Fruit fly (Drosophila melanogaster) whole organism, prepupa: ENCODE data around the gene CG4822.

Source experiments
- Blimp-1 ChIP-seq: fragments of 200-800 bp; sonication (Bioruptor generic); optimal IDR thresholded peaks from 3 replicates; lab custom pipeline; 2017; ENCODE audit warnings: missing biosample characterization, missing genetic modification characterization, mild to moderate bottlenecking, moderate library complexity, missing genetic modification reagents
- CG10631 ChIP-seq: fragments of 200-800 bp; sonication (Bioruptor generic); optimal IDR thresholded peaks from 2 replicates; lab custom pipeline; 2016; ENCODE audit warnings: missing biosample characterization, missing genetic modification characterization
- CG10669 ChIP-seq: fragments of 200-800 bp; sonication (Bioruptor generic); optimal IDR thresholded peaks from 3 replicates; lab custom pipeline; 2018; ENCODE audit warnings: missing biosample characterization, mild to moderate bottlenecking, missing genetic modification characterization, moderate library complexity
- CG11902 ChIP-seq: fragments of 200-800 bp; sonication (Bioruptor generic); optimal IDR thresholded peaks from 3 replicates; lab custom pipeline; 2016; ENCODE audit warnings: missing biosample characterization, missing genetic modification characterization
- CG15336 ChIP-seq: fragments of 200-800 bp; sonication (Bioruptor generic); IDR thresholded peaks from 2 replicates; pipeline ENCODE4 v1.3.6; 2022; ENCODE audit warnings: missing biosample characterization, missing genetic modification characterization
- CG1621 ChIP-seq: fragments of 200-800 bp; sonication (Bioruptor generic); optimal IDR thresholded peaks from 3 replicates; lab custom pipeline; 2018; ENCODE audit warnings: missing biosample characterization, mild to moderate bottlenecking, missing genetic modification characterization
- CG16779 ChIP-seq: fragments of 200-800 bp; sonication (Bioruptor generic); optimal IDR thresholded peaks from 3 replicates; lab custom pipeline; 2017; ENCODE audit warnings: missing biosample characterization, mild to moderate bottlenecking, missing genetic modification characterization
- CG31627 ChIP-seq: fragments of 200-800 bp; sonication (Bioruptor generic); optimal IDR thresholded peaks from 3 replicates; lab custom pipeline; 2016; ENCODE audit warnings: missing biosample characterization, missing genetic modification characterization
- CG32006 ChIP-seq: fragments of 200-800 bp; sonication (Bioruptor generic); optimal IDR thresholded peaks from 3 replicates; lab custom pipeline; 2017; ENCODE audit warnings: missing biosample characterization, mild to moderate bottlenecking, missing genetic modification characterization
- CG3919 ChIP-seq: fragments of 200-800 bp; sonication (Bioruptor generic); optimal IDR thresholded peaks from 3 replicates; lab custom pipeline; 2016; ENCODE audit warnings: missing biosample characterization, missing genetic modification characterization
- CG6163 ChIP-seq: fragments of 200-800 bp; sonication (Bioruptor generic); IDR thresholded peaks from 3 replicates; pipeline ENCODE4 v1.3.6; 2022; ENCODE audit warnings: missing biosample characterization, missing genetic modification characterization
- CG6276 ChIP-seq: fragments of 200-800 bp; sonication (Bioruptor generic); optimal IDR thresholded peaks from 2 replicates; lab custom pipeline; 2017; ENCODE audit warnings: missing biosample characterization, mild to moderate bottlenecking, missing genetic modification characterization
- CG6792 ChIP-seq: fragments of 200-800 bp; sonication (Bioruptor generic); optimal IDR thresholded peaks from 3 replicates; lab custom pipeline; 2016; ENCODE audit warnings: missing biosample characterization, missing genetic modification characterization
- CG6808 ChIP-seq: fragments of 200-800 bp; sonication (Bioruptor generic); optimal IDR thresholded peaks from 3 replicates; lab custom pipeline; 2017; ENCODE audit warnings: missing biosample characterization, missing genetic modification characterization, mild to moderate bottlenecking, moderate library complexity, missing genetic modification reagents
- CG7368 ChIP-seq: fragments of 200-800 bp; sonication (Bioruptor generic); optimal IDR thresholded peaks from 3 replicates; lab custom pipeline; 2016; ENCODE audit warnings: missing biosample characterization, missing genetic modification characterization
- CG8119 ChIP-seq: fragments of 200-800 bp; sonication (Bioruptor generic); IDR thresholded peaks from 3 replicates; pipeline ENCODE4 v1.3.6; 2022; ENCODE audit warnings: missing biosample characterization, missing genetic modification characterization
- CG8319 ChIP-seq: fragments of 200-800 bp; sonication (Bioruptor generic); optimal IDR thresholded peaks from 3 replicates; lab custom pipeline; 2016; ENCODE audit warnings: missing biosample characterization, missing genetic modification characterization
- CG9139 ChIP-seq: fragments of 200-800 bp; sonication (Bioruptor generic); optimal IDR thresholded peaks from 3 replicates; lab custom pipeline; 2017; ENCODE audit warnings: missing biosample characterization, mild to moderate bottlenecking, missing genetic modification characterization
- Eip78C ChIP-seq: fragments of 200-800 bp; sonication (Bioruptor generic); peaks from one replicate; lab custom pipeline; 2016; ENCODE audit warnings: missing biosample characterization, missing genetic modification characterization
- Ets21C ChIP-seq: fragments of 200-800 bp; sonication (Bioruptor generic); optimal IDR thresholded peaks from 3 replicates; lab custom pipeline; 2016; ENCODE audit warnings: missing biosample characterization, missing genetic modification characterization
- Ets96B ChIP-seq: fragments of 200-800 bp; optimal IDR thresholded peaks from 2 replicates; lab custom pipeline; 2019; ENCODE audit warnings: missing biosample characterization, mild to moderate bottlenecking, missing genetic modification characterization, moderate library complexity
- Gug ChIP-seq: fragments of 200-800 bp; sonication (Bioruptor generic); IDR thresholded peaks from 2 replicates; pipeline ENCODE4 v1.3.6; 2022; ENCODE audit warnings: missing biosample characterization, missing genetic modification characterization
- Lpt ChIP-seq: fragments of 200-800 bp; sonication (Bioruptor generic); optimal IDR thresholded peaks from 3 replicates; lab custom pipeline; 2016; ENCODE audit warnings: missing biosample characterization, missing genetic modification characterization
- Smox ChIP-seq: fragments of 200-800 bp; sonication (Bioruptor generic); optimal IDR thresholded peaks from 3 replicates; lab custom pipeline; 2016; ENCODE audit warnings: missing biosample characterization, missing genetic modification characterization
- Sox102F ChIP-seq: fragments of 200-800 bp; sonication (Bioruptor generic); optimal IDR thresholded peaks from 2 replicates; lab custom pipeline; 2016; ENCODE audit warnings: missing biosample characterization, mild to moderate bottlenecking, missing genetic modification characterization
- Sox14 ChIP-seq: fragments of 200-800 bp; sonication (Bioruptor generic); optimal IDR thresholded peaks from 3 replicates; lab custom pipeline; 2016; ENCODE audit warnings: missing biosample characterization, missing genetic modification characterization
- achi ChIP-seq: fragments of 200-800 bp; sonication (Bioruptor generic); optimal IDR thresholded peaks from 3 replicates; lab custom pipeline; 2016; ENCODE audit warnings: missing biosample characterization, missing genetic modification characterization
- acj6 ChIP-seq: fragments of 200-800 bp; sonication (Bioruptor generic); optimal IDR thresholded peaks from 3 replicates; lab custom pipeline; 2016; ENCODE audit warnings: missing biosample characterization, missing genetic modification characterization
- dac ChIP-seq: fragments of 200-800 bp; sonication (Bioruptor generic); optimal IDR thresholded peaks from 2 replicates; lab custom pipeline; 2017; ENCODE audit warnings: missing biosample characterization, mild to moderate bottlenecking, missing genetic modification characterization
- dsx ChIP-seq: fragments of 200-800 bp; optimal IDR thresholded peaks from 3 replicates; lab custom pipeline; 2019; ENCODE audit warnings: missing biosample characterization, mild to moderate bottlenecking, missing genetic modification characterization, moderate library complexity; ENCODE audit not compliant: poor library complexity, severe bottlenecking
- eg ChIP-seq: fragments of 200-800 bp; sonication (Bioruptor generic); IDR thresholded peaks from 3 replicates; pipeline ENCODE4 v1.3.6; 2022; ENCODE audit warnings: missing biosample characterization, missing genetic modification characterization
- esn ChIP-seq: fragments of 200-800 bp; sonication (Bioruptor generic); optimal IDR thresholded peaks from 2 replicates; lab custom pipeline; 2016; ENCODE audit warnings: missing biosample characterization, mild to moderate bottlenecking, missing genetic modification characterization, moderate library complexity
- fkh ChIP-seq: fragments of 200-800 bp; sonication (Bioruptor generic); optimal IDR thresholded peaks from 3 replicates; lab custom pipeline; 2017; ENCODE audit warnings: missing biosample characterization, mild to moderate bottlenecking, missing genetic modification characterization, moderate library complexity
- net ChIP-seq: fragments of 200-800 bp; sonication (Bioruptor generic); optimal IDR thresholded peaks from 3 replicates; lab custom pipeline; 2016; ENCODE audit warnings: missing biosample characterization, missing genetic modification characterization
- pdm3 ChIP-seq: fragments of 200-800 bp; sonication (Bioruptor generic); optimal IDR thresholded peaks from 3 replicates; lab custom pipeline; 2016; ENCODE audit warnings: missing biosample characterization, missing genetic modification characterization
- salr ChIP-seq, 2 experiments: fragments of 200-800 bp; sonication (Bioruptor generic); optimal IDR thresholded peaks; 3 replicates each; lab custom pipeline; 2016 to 2018; ENCODE audit warnings: missing biosample characterization in 2 of 2, missing genetic modification characterization in 2 of 2, mild to moderate bottlenecking in 1 of 2
- spab ChIP-seq: fragments of 200-800 bp; sonication (Bioruptor generic); optimal IDR thresholded peaks from 2 replicates; lab custom pipeline; 2017; ENCODE audit warnings: missing biosample characterization, mild to moderate bottlenecking, missing genetic modification characterization, missing genetic modification reagents
- ss ChIP-seq, 2 experiments: fragments of 200-800 bp; sonication (Bioruptor generic); optimal IDR thresholded peaks; 2 replicates in 1 of 2; 3 replicates in 1 of 2; lab custom pipeline; 2017 to 2018; ENCODE audit warnings: mild to moderate bottlenecking in 2 of 2, missing biosample characterization in 2 of 2, missing genetic modification characterization in 2 of 2, moderate library complexity in 1 of 2
- topi ChIP-seq: fragments of 200-800 bp; sonication (Bioruptor generic); optimal IDR thresholded peaks from 3 replicates; lab custom pipeline; 2016; ENCODE audit warnings: missing biosample characterization, missing genetic modification characterization
- vri ChIP-seq: fragments of 200-800 bp; sonication (Bioruptor generic); optimal IDR thresholded peaks from 3 replicates; lab custom pipeline; 2016; ENCODE audit warnings: missing biosample characterization, mild to moderate bottlenecking, missing genetic modification characterization

The CG4822 gene

dm6 chr2L:121456-121831 is at the start of gene CG4822:
CG4822 (minus strand) TSS chr2L:121754.
- TF ChIP-seq CG8319 (GFP tag; lab: Kevin White, UChicago) = no peak
- no peak for TF ChIP-seq CG31627 (GFP tag; lab: Kevin White, UChicago)
- TF ChIP-seq Ets96B (tag; lab: Kevin White, UChicago) = no peak
- no peak for TF ChIP-seq achi (GFP tag; lab: Kevin White, UChicago)
- TF ChIP-seq Gug = no peak
- no peak for TF ChIP-seq CG32006 (GFP tag; lab: Kevin White, UChicago)
- TF ChIP-seq CG6163 = peak; percentile 58; the same call in 2 of the 3 replicates
- peak; percentile 80 for TF ChIP-seq Lpt (GFP tag; lab: Kevin White, UChicago)
- no peak for TF ChIP-seq Blimp-1
- TF ChIP-seq fkh (GFP tag; lab: Kevin White, UChicago) = peak; percentile 30
- TF ChIP-seq CG1621 (tag; lab: Kevin White, UChicago) = no peak
- no peak for TF ChIP-seq Sox102F (GFP tag; lab: Kevin White, UChicago)
- TF ChIP-seq CG11902 (GFP tag; lab: Kevin White, UChicago) = no peak
- no peak for TF ChIP-seq dsx
- TF ChIP-seq salr (GFP tag; optimal IDR thresholded peaks at IDR 0.05; lab: Kevin White, UChicago) = no peak
- no peak for TF ChIP-seq dac (GFP tag; lab: Kevin White, UChicago)
- no peak for TF ChIP-seq Eip78C (GFP tag; lab: Kevin White, UChicago)
- no peak for TF ChIP-seq Ets21C (GFP tag; lab: Kevin White, UChicago)
- TF ChIP-seq CG16779 (tag; lab: Kevin White, UChicago) = peak; percentile 44
- TF ChIP-seq eg = no peak; the same call in 2 of the 3 replicates
- TF ChIP-seq CG6792 (GFP tag; lab: Kevin White, UChicago) = no peak
- TF ChIP-seq CG7368 (GFP tag; lab: Kevin White, UChicago) = no peak
- no peak for TF ChIP-seq Sox14 (GFP tag; lab: Kevin White, UChicago)
- peak; percentile 10 to 23 for TF ChIP-seq ss (GFP tag; optimal IDR thresholded peaks at IDR 0.05; lab: Kevin White, UChicago)
- no peak for TF ChIP-seq vri
- no peak for TF ChIP-seq topi (GFP tag; lab: Kevin White, UChicago)
- no peak for TF ChIP-seq CG10631 (GFP tag; lab: Kevin White, UChicago)
- TF ChIP-seq esn = no peak
- no peak for TF ChIP-seq CG3919 (GFP tag; lab: Kevin White, UChicago)
- TF ChIP-seq CG15336 = peak; percentile 52; the same call in 1 of the 2 replicates
- no peak for TF ChIP-seq pdm3 (GFP tag; lab: Kevin White, UChicago)
- peak; percentile 61; the same call in 2 of the 3 replicates for TF ChIP-seq CG8119 (GFP tag; lab: Robert Waterston, UW)

- TF ChIP-seq fkh (GFP tag; lab: Kevin White, UChicago) (peak; percentile 67), CG8119 (GFP tag; lab: Robert Waterston, UW) (no peak), Eip78C (GFP tag; lab: Kevin White, UChicago) (peak; percentile 52), vri (peak; percentile 68), dac (GFP tag; lab: Kevin White, UChicago) (no peak), acj6 (no peak), Smox (GFP tag; lab: Kevin White, UChicago) (no peak), Blimp-1 (no peak), CG3919 (GFP tag; lab: Kevin White, UChicago) (no peak)
Observed at dm6 chr2L:170383-170782, 48.8 kb upstream of the CG4822 start.

- TF ChIP-seq CG6276 = peak; percentile 76
- TF ChIP-seq Sox14 (GFP tag; lab: Kevin White, UChicago) = peak; percentile 32
- peak; percentile 39 for TF ChIP-seq CG10669
- no peak for TF ChIP-seq esn
- TF ChIP-seq CG10631 (GFP tag; lab: Kevin White, UChicago) = no peak
- peak; percentile 82 to 84 for TF ChIP-seq ss (GFP tag; optimal IDR thresholded peaks at IDR 0.05; lab: Kevin White, UChicago)
- peak; percentile 16 for TF ChIP-seq vri
- TF ChIP-seq CG6808 (GFP tag; lab: Kevin White, UChicago) = peak; percentile 76
- TF ChIP-seq Eip78C (GFP tag; lab: Kevin White, UChicago) = peak; percentile 54
- TF ChIP-seq CG9139 (GFP tag; lab: Kevin White, UChicago) = peak; percentile 72
- TF ChIP-seq CG8119 (GFP tag; lab: Robert Waterston, UW) = peak; percentile 35; the same call in 1 of the 3 replicates
- TF ChIP-seq net (GFP tag; lab: Kevin White, UChicago) = peak; percentile 25
- peak; percentile 35 for TF ChIP-seq dsx
- peak; percentile 46 for TF ChIP-seq spab (GFP tag; lab: Kevin White, UChicago)
- TF ChIP-seq CG1621 (tag; lab: Kevin White, UChicago) = peak; percentile 12
- TF ChIP-seq CG31627 (GFP tag; lab: Kevin White, UChicago) = no peak
- TF ChIP-seq fkh (GFP tag; lab: Kevin White, UChicago) = no peak
- TF ChIP-seq, all 60 proteins: peak for 13
Observed at dm6 chr2L:168270-168901, 46.8 kb upstream of the CG4822 start.
